Fruit fly (Drosophila melanogaster): ENCODE data around the gene CG11594.

CG11594 gene

DNA sequence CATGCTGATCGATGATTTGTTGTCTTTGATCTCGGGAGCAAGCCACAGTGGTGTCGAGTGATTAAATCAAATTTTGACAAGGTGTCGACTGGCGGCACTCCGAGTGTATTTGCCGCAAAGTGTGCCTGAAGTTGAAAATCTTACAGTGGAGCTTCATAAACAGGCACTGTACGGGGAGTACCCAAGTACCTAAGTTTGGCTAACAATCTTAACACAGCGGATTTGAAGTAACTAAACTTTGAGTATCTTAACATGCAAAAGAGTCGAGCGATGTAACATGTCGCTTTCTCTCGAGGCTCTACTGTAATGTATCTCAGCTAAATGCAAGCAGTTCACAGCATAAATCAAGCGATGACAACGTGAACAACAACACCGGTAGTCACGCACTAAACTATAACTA lies 9.1 kb downstream of the CG11594 start:
- TF ChIP-seq dac (GFP tag; optimal IDR thresholded peaks at IDR 0.05) (no peak), CG10631 (GFP tag; optimal IDR thresholded peaks at IDR 0.05) (peak; percentile 17), CG32006 (GFP tag; optimal IDR thresholded peaks at IDR 0.05) (peak; percentile 38), Met (GFP tag; optimal IDR thresholded peaks at IDR 0.05) (no peak), CG3032 (tag; optimal IDR thresholded peaks at IDR 0.05) (peak; percentile 16), Hr4 (GFP tag; optimal IDR thresholded peaks at IDR 0.05) (peak; percentile 45), achi (GFP tag; optimal IDR thresholded peaks at IDR 0.05) (peak; percentile 15), CG6163 (GFP tag; IDR thresholded peaks at IDR 0.05) (peak; percentile 68; the same call in 2 of the 3 replicates), Gug (GFP tag; IDR thresholded peaks at IDR 0.05) (peak; percentile 27; the same call in 1 of the 2 replicates), eg (GFP tag; IDR thresholded peaks at IDR 0.05) (peak; percentile 61; the same call in 2 of the 3 replicates), Lpt (GFP tag; optimal IDR thresholded peaks at IDR 0.05) (no peak), CG15336 (GFP tag; IDR thresholded peaks at IDR 0.05) (peak; percentile 40), Eip78C (GFP tag) (peak; percentile 70), acj6 (GFP tag; optimal IDR thresholded peaks at IDR 0.05) (peak; percentile 14), CG8632 (GFP tag; optimal IDR thresholded peaks at IDR 0.05) (no peak), CG4318 (GFP tag; optimal IDR thresholded peaks at IDR 0.05) (peak; percentile 12), Hr39 (GFP tag; optimal IDR thresholded peaks at IDR 0.05) (peak; percentile 23), CG7368 (GFP tag; optimal IDR thresholded peaks at IDR 0.05) (no peak), CG3919 (GFP tag; optimal IDR thresholded peaks at IDR 0.05) (peak; percentile 55), CG8119 (GFP tag; IDR thresholded peaks at IDR 0.05) (peak; percentile 59; the same call in 2 of the 3 replicates), pdm3 (GFP tag; optimal IDR thresholded peaks at IDR 0.05) (peak; percentile 11), OdsH (GFP tag; optimal IDR thresholded peaks at IDR 0.05) (peak; percentile 24), CG10669 (GFP tag; optimal IDR thresholded peaks at IDR 0.05) (peak; percentile 24), CG34406 (GFP tag; optimal IDR thresholded peaks at IDR 0.05) (no peak), fd59A (GFP tag; optimal IDR thresholded peaks at IDR 0.05) (peak; percentile 15), CG31627 (GFP tag; optimal IDR thresholded peaks at IDR 0.05) (peak; percentile 11)

DNA sequence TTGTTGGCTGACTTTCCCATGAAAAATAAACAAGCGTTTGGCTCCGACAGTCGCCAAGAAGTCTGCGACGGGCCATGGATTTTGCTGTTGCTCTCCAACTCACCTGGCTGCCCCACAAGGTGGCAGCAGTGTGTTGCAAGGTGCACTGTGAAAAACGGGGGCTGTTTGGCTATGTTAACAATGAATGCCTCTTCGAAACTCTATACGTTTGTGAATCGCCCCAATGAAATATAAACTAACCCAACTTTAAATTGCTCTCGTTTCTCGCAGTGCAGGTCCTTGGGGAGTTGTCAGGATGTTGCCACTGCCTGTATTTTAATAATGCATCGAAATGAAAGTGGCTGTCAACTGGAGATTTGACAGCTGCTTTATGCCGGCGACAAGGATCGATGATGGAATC lies 11.5 kb downstream of the CG11594 start:
- TF ChIP-seq Eip75B (GFP tag; optimal IDR thresholded peaks at IDR 0.05) (peak; percentile 4), CG32006 (GFP tag; optimal IDR thresholded peaks at IDR 0.05) (peak; percentile 39), dsx (GFP tag; optimal IDR thresholded peaks at IDR 0.05; ENCODE audit: poor library complexity, severe bottlenecking) (no peak), salr (GFP tag; optimal IDR thresholded peaks at IDR 0.05) (peak in 1 of 2 experiments; percentile 3), fd59A (GFP tag; optimal IDR thresholded peaks at IDR 0.05) (no peak), CG9139 (GFP tag; optimal IDR thresholded peaks at IDR 0.05) (no peak), Smox (GFP tag; optimal IDR thresholded peaks at IDR 0.05) (no peak), ss (GFP tag; optimal IDR thresholded peaks at IDR 0.05) (no peak), CG3919 (GFP tag; optimal IDR thresholded peaks at IDR 0.05) (peak; percentile 26), fkh (GFP tag; optimal IDR thresholded peaks at IDR 0.05) (no peak), CG7368 (GFP tag; optimal IDR thresholded peaks at IDR 0.05) (no peak), Blimp-1 (GFP tag; optimal IDR thresholded peaks at IDR 0.05) (no peak), Ets96B (tag; optimal IDR thresholded peaks at IDR 0.05) (peak; percentile 33), CG4318 (GFP tag; optimal IDR thresholded peaks at IDR 0.05) (no peak), eg (GFP tag; IDR thresholded peaks at IDR 0.05) (peak; percentile 63; the same call in 2 of the 3 replicates), CG31627 (GFP tag; optimal IDR thresholded peaks at IDR 0.05) (no peak), Hr39 (GFP tag; optimal IDR thresholded peaks at IDR 0.05) (peak; percentile 16), CG6808 (GFP tag; optimal IDR thresholded peaks at IDR 0.05) (no peak), CG6276 (GFP tag; optimal IDR thresholded peaks at IDR 0.05) (peak; percentile 6), Sox15 (GFP tag; optimal IDR thresholded peaks at IDR 0.05) (no peak), spab (GFP tag; optimal IDR thresholded peaks at IDR 0.05) (peak; percentile 19), CG6792 (GFP tag; optimal IDR thresholded peaks at IDR 0.05) (no peak), CG6854 (GFP tag; optimal IDR thresholded peaks at IDR 0.05) (no peak), CG8319 (GFP tag; optimal IDR thresholded peaks at IDR 0.05) (no peak), pdm3 (GFP tag; optimal IDR thresholded peaks at IDR 0.05) (peak; percentile 3), Met (GFP tag; optimal IDR thresholded peaks at IDR 0.05) (no peak), CG1621 (tag; optimal IDR thresholded peaks at IDR 0.05) (no peak), Sox102F (GFP tag; optimal IDR thresholded peaks at IDR 0.05) (no peak), CG8119 (GFP tag; IDR thresholded peaks at IDR 0.05) (0 out of 3 replicates have a peak, but pooled peaks have one; percentile 29), esn (GFP tag; optimal IDR thresholded peaks at IDR 0.05) (no peak), Ets21C (GFP tag; optimal IDR thresholded peaks at IDR 0.05) (no peak), cyc (GFP tag; optimal IDR thresholded peaks at IDR 0.05) (peak; percentile 2), Sox14 (GFP tag; optimal IDR thresholded peaks at IDR 0.05) (no peak), fd85E (GFP tag; optimal IDR thresholded peaks at IDR 0.05) (no peak), Eip78C (GFP tag) (peak; percentile 66)
